Fruit fly (Drosophila melanogaster): ENCODE measurements around the gene CG46435.

Gene CG46435

DNA sequence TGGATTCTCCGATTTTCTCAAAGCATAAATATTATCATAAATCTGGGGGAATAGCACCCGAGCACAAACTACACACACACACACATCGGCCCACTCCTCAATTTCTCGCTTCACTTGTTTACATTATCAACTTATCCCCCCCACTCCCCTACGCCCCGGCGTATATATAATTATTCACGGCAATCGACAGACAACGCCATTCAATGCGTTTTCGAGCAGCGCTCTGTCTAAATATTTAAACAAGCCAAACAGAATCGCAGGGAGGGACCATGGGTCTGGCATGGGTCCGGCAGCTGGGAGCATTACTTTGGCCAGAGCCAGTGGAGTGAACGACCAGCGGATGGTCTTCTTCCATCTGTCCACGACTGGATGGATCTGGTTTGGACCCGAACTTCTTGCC, 30.7 kb downstream of the CG46435 start (continued):
- TF ChIP-seq gsb (GFP tag; IDR thresholded peaks at IDR 0.05): 0 out of 2 replicates have a peak, but pooled peaks have one; percentile 19
- peak; percentile 23; the same call in 2 of the 3 replicates for TF ChIP-seq CG14050 (GFP tag; IDR thresholded peaks at IDR 0.05)
- peak; percentile 11 for TF ChIP-seq nmo (GFP tag; optimal IDR thresholded peaks at IDR 0.05)
- TF ChIP-seq CG8290 (GFP tag; optimal IDR thresholded peaks at IDR 0.05): peak; percentile 4
- TF ChIP-seq CG8290 (tag; optimal IDR thresholded peaks at IDR 0.05): peak in 1 of 2 experiments; percentile 59
- TF ChIP-seq sob (GFP tag; IDR thresholded peaks at IDR 0.05): 0 out of 2 replicates have a peak, but pooled peaks have one; percentile 28
- TF ChIP-seq eve (GFP tag; optimal IDR thresholded peaks at IDR 0.05): no peak
- TF ChIP-seq sna (GFP tag; IDR thresholded peaks at IDR 0.05; ENCODE audit: partially characterized antibody): no peak
- peak; percentile 36; the same call in 1 of the 2 replicates for TF ChIP-seq dimm (GFP tag; IDR thresholded peaks at IDR 0.05)
- no peak for TF ChIP-seq trh (GFP tag; optimal IDR thresholded peaks at IDR 0.05)
- peak; percentile 52 for TF ChIP-seq nau (GFP tag; optimal IDR thresholded peaks at IDR 0.05)
- no peak for TF ChIP-seq inv (GFP tag; IDR thresholded peaks at IDR 0.05; ENCODE audit: partially characterized antibody)
- TF ChIP-seq odd (GFP tag; optimal IDR thresholded peaks at IDR 0.05): peak; percentile 65
- TF ChIP-seq CG12219 (GFP tag; optimal IDR thresholded peaks at IDR 0.05): peak; percentile 44
- peak; percentile 36 for TF ChIP-seq CG11504 (tag; optimal IDR thresholded peaks at IDR 0.05)
- 0 out of 3 replicates have a peak, but pooled peaks have one; percentile 14 for TF ChIP-seq CG17361 (GFP tag; IDR thresholded peaks at IDR 0.05)
- peak; percentile 68 for TF ChIP-seq kni (GFP tag; optimal IDR thresholded peaks at IDR 0.05)
- peak; percentile 41 for TF ChIP-seq CG6254 (GFP tag; optimal IDR thresholded peaks at IDR 0.05)
- TF ChIP-seq wek (GFP tag; optimal IDR thresholded peaks at IDR 0.05): peak; percentile 79
- TF ChIP-seq CG1233 (GFP tag; optimal IDR thresholded peaks at IDR 0.05): peak; percentile 46
- peak; percentile 49 for TF ChIP-seq CG13424 (tag; optimal IDR thresholded peaks at IDR 0.05)
- no peak for TF ChIP-seq NFAT (GFP tag; IDR thresholded peaks at IDR 0.05)
- peak in 1 of 2 experiments; percentile 59 for TF ChIP-seq bsh (GFP tag; optimal IDR thresholded peaks at IDR 0.05)
- TF ChIP-seq CG11695 (GFP tag; IDR thresholded peaks at IDR 0.05): 0 out of 3 replicates have a peak, but pooled peaks have one; percentile 38
- TF ChIP-seq HLH54F (GFP tag; optimal IDR thresholded peaks at IDR 0.05): peak; percentile 18
- TF ChIP-seq CG17612 (GFP tag; IDR thresholded peaks at IDR 0.05): 0 out of 2 replicates have a peak, but pooled peaks have one; percentile 21
- TF ChIP-seq gcm (GFP tag; optimal IDR thresholded peaks at IDR 0.05): peak; percentile 48
- peak; percentile 38 for TF ChIP-seq CG2712 (tag; optimal IDR thresholded peaks at IDR 0.05)
- no peak for TF ChIP-seq tll (GFP tag; optimal IDR thresholded peaks at IDR 0.05)
- TF ChIP-seq tup (GFP tag; optimal IDR thresholded peaks at IDR 0.05): no peak
- peak; percentile 1 for TF ChIP-seq grn (GFP tag; optimal IDR thresholded peaks at IDR 0.05)
- TF ChIP-seq CG15601 (tag; optimal IDR thresholded peaks at IDR 0.05): peak; percentile 74
- peak; percentile 11 to 59 for TF ChIP-seq Pdp1 (GFP tag; optimal IDR thresholded peaks at IDR 0.05)
- peak; percentile 49 for TF ChIP-seq dmrt99B (tag; optimal IDR thresholded peaks at IDR 0.05)
- peak; percentile 49 for TF ChIP-seq CG1792 (GFP tag; optimal IDR thresholded peaks at IDR 0.05)
- TF ChIP-seq sqz (GFP tag; optimal IDR thresholded peaks at IDR 0.05): peak; percentile 24
- peak; percentile 20 for TF ChIP-seq CG10979 (tag; optimal IDR thresholded peaks at IDR 0.05)
- peak; percentile 36 for TF ChIP-seq CG17359 (tag; optimal IDR thresholded peaks at IDR 0.05)
- TF ChIP-seq Stat92E (GFP tag; optimal IDR thresholded peaks at IDR 0.05): peak in 1 of 3 experiments; percentile 11
- peak; percentile 86 for TF ChIP-seq fd64A (GFP tag; optimal IDR thresholded peaks at IDR 0.05)
- TF ChIP-seq Awh (GFP tag; IDR thresholded peaks at IDR 0.05): 0 out of 2 replicates have a peak, but pooled peaks have one; percentile 40
- peak; percentile 57 for TF ChIP-seq CG10209 (GFP tag; optimal IDR thresholded peaks at IDR 0.05)
- peak; percentile 40 for TF ChIP-seq sug (tag; optimal IDR thresholded peaks at IDR 0.05)
- peak; percentile 21 for TF ChIP-seq CG14710 (tag; optimal IDR thresholded peaks at IDR 0.05)
- peak; percentile 57 for TF ChIP-seq Asciz (GFP tag; optimal IDR thresholded peaks at IDR 0.05)
- TF ChIP-seq CG17802 (tag; optimal IDR thresholded peaks at IDR 0.05): peak; percentile 48
- TF ChIP-seq abd-A (tag; optimal IDR thresholded peaks at IDR 0.05): peak; percentile 90
- TF ChIP-seq CG18599 (GFP tag; optimal IDR thresholded peaks at IDR 0.05): peak; percentile 28

Data from whole organism, embryonic.